Fruit fly (Drosophila melanogaster): ENCODE measurements around the gene Atg18b.
A peak's percentile ranks its signal among the peaks of the same experiment; 100 is the strongest.

The Atg18b gene

DNA sequence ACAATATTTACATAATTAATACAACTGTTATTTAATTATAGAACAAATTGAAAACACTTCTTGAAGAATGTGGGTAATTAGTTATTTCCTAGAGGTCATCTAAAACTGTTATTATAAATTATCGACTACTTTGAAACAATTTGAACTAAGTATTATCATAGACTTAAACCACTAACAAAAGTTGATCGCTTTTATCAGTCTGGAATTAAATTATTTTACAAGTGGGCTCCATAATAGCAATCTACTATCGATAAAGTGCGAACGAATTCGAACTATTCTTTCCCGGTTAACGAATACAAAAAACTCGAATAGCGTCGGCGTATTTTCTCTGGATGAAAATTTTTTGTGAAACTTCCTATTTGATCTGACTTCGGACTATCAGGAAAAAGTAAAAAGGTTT is 16.3 kb upstream of the Atg18b start, which contains the start of gene CG31626:
Gene CG31626, minus strand, starts transcription at position 101 of the 400 bp plus-strand sequence.
- TF ChIP-seq EcR (GFP tag; optimal IDR thresholded peaks at IDR 0.05): no peak
- no peak for TF ChIP-seq CG10348 (GFP tag; IDR thresholded peaks at IDR 0.05)
- TF ChIP-seq CG8159 (tag; optimal IDR thresholded peaks at IDR 0.05): no peak

DNA sequence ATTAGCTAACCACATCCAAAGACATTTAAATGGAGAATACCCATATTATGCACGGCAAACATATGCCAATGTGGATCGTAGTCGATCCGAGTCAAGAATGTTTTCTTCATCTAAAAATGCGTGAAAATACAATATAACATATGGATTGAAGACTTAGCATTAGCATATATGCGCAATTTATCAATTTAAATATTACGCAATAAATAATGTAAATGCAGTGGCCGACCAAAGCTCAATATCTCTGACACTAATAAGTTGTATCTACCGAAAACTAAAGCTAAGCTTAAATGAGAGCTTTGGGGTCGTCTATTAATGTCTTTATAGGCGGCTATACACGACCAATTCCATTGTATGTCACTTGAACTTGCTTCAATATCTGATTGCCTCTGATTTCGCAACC is 15.1 kb upstream of the Atg18b start:
- TF ChIP-seq CG34367 (tag; optimal IDR thresholded peaks at IDR 0.05) (no peak), Pif1A (GFP tag; optimal IDR thresholded peaks at IDR 0.05) (no peak), CG15710 (tag; optimal IDR thresholded peaks at IDR 0.05) (no peak), CG32121 (GFP tag; IDR thresholded peaks at IDR 0.05) (no peak)

DNA sequence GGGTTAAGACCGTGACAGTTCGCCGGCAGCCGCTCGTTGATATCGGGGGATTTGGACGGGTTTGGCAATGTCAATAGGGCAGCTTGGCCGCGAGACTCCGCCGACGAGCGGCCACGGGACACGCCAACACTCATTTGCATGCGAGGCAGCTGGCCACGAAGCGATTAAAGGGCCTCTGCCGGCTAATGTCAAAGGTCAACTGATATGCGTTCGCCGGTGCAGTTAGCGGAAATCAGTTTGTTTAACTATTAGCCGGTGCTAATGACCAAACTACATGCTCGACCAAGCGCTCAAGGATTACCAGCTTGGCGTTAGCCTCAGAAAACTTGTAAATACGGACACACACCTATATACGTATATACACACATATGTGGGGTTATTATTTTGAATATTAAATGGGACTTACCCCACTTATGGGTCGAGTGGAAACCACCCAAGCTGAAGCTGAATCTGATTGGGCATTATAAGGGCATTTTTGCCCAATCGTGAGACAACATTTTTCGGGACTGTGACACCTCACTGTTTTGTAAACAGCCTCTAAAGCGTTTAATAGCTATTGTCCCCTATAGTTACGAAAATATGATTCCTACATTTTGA is 14.1 kb upstream of the Atg18b start:
- TF ChIP-seq CG8301 (tag; optimal IDR thresholded peaks at IDR 0.05): no peak
- TF ChIP-seq CG32121 (GFP tag; IDR thresholded peaks at IDR 0.05): peak; percentile 24; the same call in 1 of the 2 replicates

DNA sequence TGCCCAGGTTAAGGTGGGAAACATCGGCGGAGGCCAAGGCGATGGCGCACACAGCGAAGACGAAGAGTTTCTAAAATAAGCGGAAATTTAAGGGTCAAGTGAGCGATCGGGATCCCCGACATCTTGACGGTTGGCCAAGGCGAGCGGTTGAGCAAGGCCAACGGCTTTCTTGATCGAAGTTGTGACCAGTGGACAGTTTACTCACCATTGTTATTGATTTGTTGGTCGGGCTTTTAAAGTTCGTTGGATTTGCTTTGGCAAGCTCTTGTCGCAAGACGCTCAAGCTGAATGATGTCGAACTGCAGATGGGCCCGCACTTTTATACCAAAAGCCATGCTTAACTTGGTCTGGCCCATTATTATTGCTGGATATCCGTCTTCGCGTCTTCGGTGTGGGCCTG is 13.1 kb upstream of the Atg18b start:
- TF ChIP-seq EcR (GFP tag; optimal IDR thresholded peaks at IDR 0.05) (no peak), Pif1B (GFP tag; optimal IDR thresholded peaks at IDR 0.05) (no peak), CG4496 (GFP tag; IDR thresholded peaks at IDR 0.05) (no peak), CG14655 (GFP tag; optimal IDR thresholded peaks at IDR 0.05) (no peak), CG17806 (tag; optimal IDR thresholded peaks at IDR 0.05) (no peak), CG12605 (GFP tag; IDR thresholded peaks at IDR 0.05) (no peak), CG8301 (tag; optimal IDR thresholded peaks at IDR 0.05) (no peak), fd96Ca (GFP tag; IDR thresholded peaks at IDR 0.05) (no peak), CG32121 (GFP tag; IDR thresholded peaks at IDR 0.05) (no peak), Pif1A (GFP tag; optimal IDR thresholded peaks at IDR 0.05) (no peak)

DNA sequence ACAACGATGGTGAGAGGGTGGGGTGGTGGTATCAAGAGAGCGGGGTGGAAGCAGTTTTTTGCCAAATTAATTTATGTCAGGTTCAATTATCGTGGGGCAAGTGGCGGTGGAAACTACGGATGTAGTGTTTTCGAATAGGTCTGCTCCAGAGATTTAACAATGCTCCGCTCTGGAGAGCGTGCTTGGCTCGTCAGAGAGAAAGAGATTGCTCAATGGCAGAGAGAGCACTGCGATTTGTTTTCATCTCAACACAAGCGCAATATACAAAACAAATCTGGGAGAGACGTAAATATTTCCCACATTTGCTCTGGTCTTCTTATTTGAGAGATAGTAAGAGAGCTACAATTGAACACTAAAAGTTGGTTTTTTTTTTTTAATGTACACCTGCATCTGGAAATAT is 1.4 kb upstream of the Atg18b start:
- TF ChIP-seq CG17806 (tag; optimal IDR thresholded peaks at IDR 0.05) (no peak), CG13204 (GFP tag; optimal IDR thresholded peaks at IDR 0.05) (no peak), CG9948 (tag; optimal IDR thresholded peaks at IDR 0.05) (no peak), CG10348 (GFP tag; IDR thresholded peaks at IDR 0.05) (no peak), D1 (tag; optimal IDR thresholded peaks at IDR 0.05) (no peak), CG12605 (GFP tag; IDR thresholded peaks at IDR 0.05) (no peak), Pif1A (GFP tag; optimal IDR thresholded peaks at IDR 0.05) (no peak), CG34367 (tag; optimal IDR thresholded peaks at IDR 0.05) (no peak), Ets98B (GFP tag; IDR thresholded peaks at IDR 0.05) (no peak), EcR (GFP tag; optimal IDR thresholded peaks at IDR 0.05) (no peak), gl (tag; optimal IDR thresholded peaks at IDR 0.05) (no peak), CG32121 (GFP tag; IDR thresholded peaks at IDR 0.05) (no peak), fd96Ca (GFP tag; IDR thresholded peaks at IDR 0.05) (no peak)

DNA sequence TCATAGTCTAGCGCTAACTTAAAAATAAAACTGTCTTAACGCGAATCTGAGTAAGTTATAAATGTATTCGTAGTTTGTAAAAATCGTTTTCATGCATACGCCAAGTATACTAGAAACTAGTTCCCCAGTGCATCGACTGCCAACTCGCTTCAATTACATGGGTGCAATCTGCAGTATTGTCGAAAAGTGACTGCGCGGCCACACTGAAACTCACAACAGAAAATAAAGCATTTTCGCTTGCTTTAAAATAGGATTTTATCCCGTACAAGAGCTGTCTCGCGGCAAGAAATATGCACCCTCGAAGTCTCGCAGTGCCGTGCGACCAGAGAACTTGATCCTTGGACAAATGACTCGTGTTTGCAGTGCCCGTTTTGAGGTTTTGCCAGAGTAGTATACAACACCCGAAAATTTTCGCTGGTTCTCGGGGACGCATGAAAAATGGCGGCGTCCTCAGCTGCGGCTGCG is 774 bp upstream of the Atg18b start, which contains the start of gene CG8677:
Gene CG8677, plus strand, starts transcription at position 199 of the 465 bp plus-strand sequence.
- TF ChIP-seq CG8301 (tag; optimal IDR thresholded peaks at IDR 0.05) (no peak), CG4496 (GFP tag; IDR thresholded peaks at IDR 0.05) (peak; percentile 18; the same call in 1 of the 3 replicates), CG8159 (tag; optimal IDR thresholded peaks at IDR 0.05) (no peak), CG15710 (tag; optimal IDR thresholded peaks at IDR 0.05) (no peak), Pif1A (GFP tag; optimal IDR thresholded peaks at IDR 0.05) (no peak), CG17806 (tag; optimal IDR thresholded peaks at IDR 0.05) (no peak), gl (tag; optimal IDR thresholded peaks at IDR 0.05) (no peak), D1 (tag; optimal IDR thresholded peaks at IDR 0.05) (no peak)

DNA sequence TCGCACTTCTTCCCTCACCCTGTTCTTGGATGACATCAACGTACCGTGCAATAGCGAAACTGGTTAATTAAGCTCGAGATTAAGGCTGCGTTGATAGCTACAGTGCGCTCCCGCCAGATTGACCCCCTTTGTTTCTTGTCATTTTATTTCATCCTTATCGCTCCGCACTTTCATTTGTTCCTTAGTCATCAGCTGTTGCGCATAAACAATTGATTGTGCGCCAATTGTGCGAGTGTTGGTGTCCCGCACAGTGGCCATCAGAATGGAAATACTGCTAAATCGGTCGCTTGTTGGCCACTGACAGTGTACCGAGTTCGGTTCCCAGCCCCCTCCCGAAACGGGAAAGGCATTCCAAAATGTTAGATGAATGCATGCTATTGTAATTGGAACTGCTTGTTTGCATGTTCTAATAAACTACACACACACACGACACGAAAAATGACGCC is 709 bp downstream of the Atg18b start:
- TF ChIP-seq Pif1A (GFP tag; optimal IDR thresholded peaks at IDR 0.05): no peak
- peak; percentile 48 for TF ChIP-seq EcR (GFP tag; optimal IDR thresholded peaks at IDR 0.05)
- 0 out of 3 replicates have a peak, but pooled peaks have one; percentile 69 for TF ChIP-seq fd96Ca (GFP tag; IDR thresholded peaks at IDR 0.05)
- no peak for TF ChIP-seq CG8159 (tag; optimal IDR thresholded peaks at IDR 0.05)
- no peak for TF ChIP-seq CG15710 (tag; optimal IDR thresholded peaks at IDR 0.05)
- no peak for TF ChIP-seq CG13204 (GFP tag; optimal IDR thresholded peaks at IDR 0.05)
- TF ChIP-seq CG12605 (GFP tag; IDR thresholded peaks at IDR 0.05): no peak; the same call in 1 of the 2 replicates
- TF ChIP-seq Snoo (tag; optimal IDR thresholded peaks at IDR 0.05): no peak
- TF ChIP-seq Pif1B (GFP tag; optimal IDR thresholded peaks at IDR 0.05): no peak
- TF ChIP-seq CG4496 (GFP tag; IDR thresholded peaks at IDR 0.05): 0 out of 3 replicates have a peak, but pooled peaks have one; percentile 40
- peak; percentile 39 for TF ChIP-seq gl (tag; optimal IDR thresholded peaks at IDR 0.05)
- no peak for TF ChIP-seq CG8301 (tag; optimal IDR thresholded peaks at IDR 0.05)
- no peak for TF ChIP-seq CG14655 (GFP tag; optimal IDR thresholded peaks at IDR 0.05)
- no peak for TF ChIP-seq CG9948 (tag; optimal IDR thresholded peaks at IDR 0.05)
- TF ChIP-seq CG32121 (GFP tag; IDR thresholded peaks at IDR 0.05): peak; percentile 30; the same call in 1 of the 2 replicates
- peak; percentile 4 for TF ChIP-seq CG17806 (tag; optimal IDR thresholded peaks at IDR 0.05)
- TF ChIP-seq Ets98B (GFP tag; IDR thresholded peaks at IDR 0.05): 0 out of 2 replicates have a peak, but pooled peaks have one; percentile 33
- TF ChIP-seq D1 (tag; optimal IDR thresholded peaks at IDR 0.05): no peak

All from whole organism, pupa.